ENCODE assay signal across 3 worm cellular contexts in the genomic region with DNA sequence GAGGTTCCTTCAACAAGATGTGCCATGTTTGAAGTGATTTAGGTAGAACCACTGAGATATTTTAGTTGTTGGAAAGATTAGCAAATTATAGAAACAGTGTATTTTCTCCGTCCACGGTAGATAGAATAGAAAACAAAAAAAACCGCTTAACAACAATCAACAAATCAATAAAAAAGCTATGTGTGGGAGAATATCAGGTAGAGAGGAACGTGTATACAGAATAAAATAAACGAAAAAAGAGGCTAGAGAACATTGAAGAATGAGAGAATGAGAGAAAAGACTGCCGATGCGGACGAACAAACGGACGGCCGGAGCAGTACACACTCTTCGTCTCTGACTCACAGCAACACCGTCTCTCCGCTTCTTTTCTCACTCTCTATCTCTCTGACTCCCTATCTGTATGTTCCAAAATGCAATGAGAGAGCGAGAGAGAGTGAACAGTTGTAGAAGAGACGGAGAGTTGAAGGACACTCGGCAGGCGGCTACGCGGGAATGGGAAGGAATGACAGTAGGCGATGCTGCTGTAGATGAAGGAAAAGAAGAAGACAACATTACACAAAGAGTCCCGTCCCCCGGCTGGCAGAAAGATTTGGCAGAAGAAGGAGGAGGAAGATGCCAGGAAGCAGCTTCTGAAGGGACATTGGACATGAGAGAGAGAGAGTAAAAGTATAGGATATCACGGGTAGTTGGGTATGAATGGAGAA.
TF ChIP-seq lines count a peak whose summit lies in the region.

A gene (minus strand): TSS at position 51 of the 704 bp plus-strand sequence.

TF ChIP-seq in whole organism, L1 larva, 84 proteins besides CTCF, POLR2A, EP300 and RAD21 (continued from another document and continues in another):
- peak; percentile 49 for TF ChIP-seq jun-1 (tag; optimal IDR thresholded peaks at IDR 0.05; lab: Kevin White, UChicago)
- TF ChIP-seq nhr-20 (tag; optimal IDR thresholded peaks at IDR 0.05; lab: Kevin White, UChicago) = peak; percentile 76
- TF ChIP-seq nhr-28 (tag; optimal IDR thresholded peaks at IDR 0.05; lab: Kevin White, UChicago) = no peak
- TF ChIP-seq lsy-2 (tag; optimal IDR thresholded peaks at IDR 0.05; lab: Kevin White, UChicago) = peak; percentile 46 to 84
- peak; percentile 1 for TF ChIP-seq lin-13 (GFP tag; optimal IDR thresholded peaks at IDR 0.05; lab: Kevin White, UChicago)
- peak; percentile 18 for TF ChIP-seq F16B12.6 (tag; optimal IDR thresholded peaks at IDR 0.05; lab: Kevin White, UChicago)
- TF ChIP-seq snpc-4 (tag; optimal IDR thresholded peaks at IDR 0.05; lab: Kevin White, UChicago) = peak; percentile 60
- TF ChIP-seq efl-3 (GFP tag; optimal IDR thresholded peaks at IDR 0.05; lab: Kevin White, UChicago) = no peak
- TF ChIP-seq sup-37 (GFP tag; optimal IDR thresholded peaks at IDR 0.05; lab: Kevin White, UChicago) = no peak
- TF ChIP-seq fkh-8 (tag; optimal IDR thresholded peaks at IDR 0.05; lab: Kevin White, UChicago) = no peak
- TF ChIP-seq unc-98 (GFP tag; IDR thresholded peaks at IDR 0.05; lab: Robert Waterston, UW) = no peak
- TF ChIP-seq tbx-2 (tag; optimal IDR thresholded peaks at IDR 0.05; lab: Kevin White, UChicago) = peak; percentile 33
- no peak for TF ChIP-seq C04F5.9 (tag; optimal IDR thresholded peaks at IDR 0.05; lab: Kevin White, UChicago)
- no peak for TF ChIP-seq tlp-1 (tag; optimal IDR thresholded peaks at IDR 0.05; lab: Kevin White, UChicago)
- peak in 1 of 2 experiments; percentile 50 for TF ChIP-seq mdl-1 (tag; optimal IDR thresholded peaks at IDR 0.05; lab: Kevin White, UChicago)
- no peak for TF ChIP-seq ceh-63 (GFP tag; optimal IDR thresholded peaks at IDR 0.05; lab: Kevin White, UChicago)
- TF ChIP-seq elt-2 (tag; optimal IDR thresholded peaks at IDR 0.05; lab: Kevin White, UChicago) = no peak
- peak in 1 of 2 experiments; percentile 42 for TF ChIP-seq egl-27 (tag; optimal IDR thresholded peaks at IDR 0.05; lab: Kevin White, UChicago)
- peak; percentile 57 to 65 for TF ChIP-seq lin-35 (GFP tag; optimal IDR thresholded peaks at IDR 0.05; lab: Kevin White, UChicago)
- TF ChIP-seq ces-1 (GFP tag; optimal IDR thresholded peaks at IDR 0.05; lab: Kevin White, UChicago) = no peak
- TF ChIP-seq nhr-76 (tag; optimal IDR thresholded peaks at IDR 0.05; lab: Kevin White, UChicago) = no peak
- TF ChIP-seq zip-4 (GFP tag; optimal IDR thresholded peaks at IDR 0.05; lab: Kevin White, UChicago) = no peak
- TF ChIP-seq aha-1 (tag; optimal IDR thresholded peaks at IDR 0.05; lab: Kevin White, UChicago) = no peak
- peak; percentile 33 to 45 (median 38) for TF ChIP-seq ceh-82 (tag; optimal IDR thresholded peaks at IDR 0.05; lab: Kevin White, UChicago)
- TF ChIP-seq mep-1 (tag; optimal IDR thresholded peaks at IDR 0.05; lab: Kevin White, UChicago) = peak; percentile 92
- peak; percentile 47 for TF ChIP-seq skn-1 (tag; optimal IDR thresholded peaks at IDR 0.05; lab: Kevin White, UChicago)
- peak; percentile 85 for TF ChIP-seq nhr-71 (tag; optimal IDR thresholded peaks at IDR 0.05; lab: Kevin White, UChicago)
- no peak for TF ChIP-seq egl-13 (tag; optimal IDR thresholded peaks at IDR 0.05; lab: Kevin White, UChicago)
- no peak for TF ChIP-seq ama-1 (optimal IDR thresholded peaks at IDR 0.05; lab: Kevin White, UChicago)
- TF ChIP-seq nhr-47 (tag; optimal IDR thresholded peaks at IDR 0.05; lab: Kevin White, UChicago) = no peak
- peak; percentile 37 for TF ChIP-seq nhr-11 (tag; optimal IDR thresholded peaks at IDR 0.05; lab: Kevin White, UChicago)
- peak; percentile 75 for TF ChIP-seq fos-1 (tag; optimal IDR thresholded peaks at IDR 0.05; lab: Kevin White, UChicago)
- no peak for TF ChIP-seq sptf-1 (tag; optimal IDR thresholded peaks at IDR 0.05; lab: Kevin White, UChicago)
- no peak for TF ChIP-seq ztf-11 (tag; optimal IDR thresholded peaks at IDR 0.05; lab: Kevin White, UChicago)
- peak; percentile 5 for TF ChIP-seq fkh-10 (GFP tag; optimal IDR thresholded peaks at IDR 0.05; lab: Kevin White, UChicago)
- peak; percentile 99 for TF ChIP-seq pag-3 (tag; optimal IDR thresholded peaks at IDR 0.05; lab: Kevin White, UChicago; ENCODE audit: borderline replicate concordance, insufficient read depth)
- peak; percentile 64 for TF ChIP-seq rnt-1 (tag; optimal IDR thresholded peaks at IDR 0.05; lab: Kevin White, UChicago)
- TF ChIP-seq nhr-12 (tag; optimal IDR thresholded peaks at IDR 0.05; lab: Kevin White, UChicago) = no peak
- TF ChIP-seq grh-1 (GFP tag; IDR thresholded peaks at IDR 0.05; lab: Robert Waterston, UW) = no peak
- TF ChIP-seq isw-1 (GFP tag; IDR thresholded peaks at IDR 0.05; lab: Robert Waterston, UW) = no peak
- TF ChIP-seq nhr-85 (tag; lab: Kevin White, UChicago) = peak; percentile 41
- peak; percentile 20 for TF ChIP-seq unc-130 (tag; optimal IDR thresholded peaks at IDR 0.05; lab: Kevin White, UChicago)

TF ChIP-seq in whole organism, L3 larva, 47 proteins besides CTCF, POLR2A, EP300 and RAD21 (continued from another document):
- TF ChIP-seq nhr-43 (tag; optimal IDR thresholded peaks at IDR 0.05; lab: Kevin White, UChicago; ENCODE audit: poor library complexity, severe bottlenecking) (peak; percentile 25), nhr-23 (tag; optimal IDR thresholded peaks at IDR 0.05; lab: Kevin White, UChicago) (peak; percentile 46), R02D3.7 (tag; optimal IDR thresholded peaks at IDR 0.05; lab: Kevin White, UChicago) (peak; percentile 12), elt-2 (tag; optimal IDR thresholded peaks at IDR 0.05; lab: Kevin White, UChicago) (peak; percentile 73), pqm-1 (tag; optimal IDR thresholded peaks at IDR 0.05; lab: Kevin White, UChicago) (peak; percentile 44), nhr-67 (tag; optimal IDR thresholded peaks at IDR 0.05; lab: Kevin White, UChicago) (no peak), nhr-237 (tag; optimal IDR thresholded peaks at IDR 0.05; lab: Kevin White, UChicago) (no peak), lin-39 (tag; optimal IDR thresholded peaks at IDR 0.05; lab: Kevin White, UChicago) (peak; percentile 57), unc-62 (GFP tag; optimal IDR thresholded peaks at IDR 0.05; lab: Kevin White, UChicago) (peak; percentile 18), ceh-28 (tag; optimal IDR thresholded peaks at IDR 0.05; lab: Kevin White, UChicago) (peak; percentile 15), ztf-11 (tag; optimal IDR thresholded peaks at IDR 0.05; lab: Kevin White, UChicago) (no peak), tbx-2 (tag; optimal IDR thresholded peaks at IDR 0.05; lab: Kevin White, UChicago) (no peak), fkh-10 (GFP tag; optimal IDR thresholded peaks at IDR 0.05; lab: Kevin White, UChicago) (no peak), nhr-28 (tag; optimal IDR thresholded peaks at IDR 0.05; lab: Kevin White, UChicago) (no peak), ZK546.5 (tag; optimal IDR thresholded peaks at IDR 0.05; lab: Kevin White, UChicago) (no peak), skn-1 (tag; optimal IDR thresholded peaks at IDR 0.05; lab: Kevin White, UChicago) (peak; percentile 26), hmg-11 (tag; optimal IDR thresholded peaks at IDR 0.05; lab: Kevin White, UChicago) (peak; percentile 82), nhr-11 (tag; optimal IDR thresholded peaks at IDR 0.05; lab: Kevin White, UChicago) (peak; percentile 55), elt-3 (tag; optimal IDR thresholded peaks at IDR 0.05; lab: Kevin White, UChicago) (no peak), sea-2 (GFP tag; optimal IDR thresholded peaks at IDR 0.05; lab: Kevin White, UChicago) (peak; percentile 9), ceh-9 (tag; optimal IDR thresholded peaks at IDR 0.05; lab: Kevin White, UChicago) (no peak), fos-1 (tag; optimal IDR thresholded peaks at IDR 0.05; lab: Kevin White, UChicago) (peak; percentile 59), snpc-4 (tag; optimal IDR thresholded peaks at IDR 0.05; lab: Kevin White, UChicago) (peak; percentile 77), nhr-76 (tag; optimal IDR thresholded peaks at IDR 0.05; lab: Kevin White, UChicago) (peak; percentile 15), ceh-82 (tag; optimal IDR thresholded peaks at IDR 0.05; lab: Kevin White, UChicago) (no peak), fkh-2 (tag; optimal IDR thresholded peaks at IDR 0.05; lab: Kevin White, UChicago) (no peak), egl-5 (tag; optimal IDR thresholded peaks at IDR 0.05; lab: Kevin White, UChicago) (peak; percentile 57), zag-1 (tag; optimal IDR thresholded peaks at IDR 0.05; lab: Kevin White, UChicago) (no peak), ama-1 (optimal IDR thresholded peaks at IDR 0.05; lab: Kevin White, UChicago) (no peak), eor-1 (tag; optimal IDR thresholded peaks at IDR 0.05; lab: Kevin White, UChicago) (no peak)

TF ChIP-seq in whole organism, young adult, 124 proteins besides CTCF, POLR2A, EP300 and RAD21 (continued from another document):
- TF ChIP-seq somi-1 (GFP tag; optimal IDR thresholded peaks at IDR 0.05; lab: Kevin White, UChicago) (peak; percentile 25), hmg-20 (GFP tag; IDR thresholded peaks at IDR 0.05; lab: Robert Waterston, UW) (peak; percentile 59; the same call in 1 of the 2 replicates), egl-44 (GFP tag; IDR thresholded peaks at IDR 0.05; lab: Robert Waterston, UW) (0 out of 2 replicates have a peak, but pooled peaks have one; percentile 12), B0336.3 (GFP tag; IDR thresholded peaks at IDR 0.05; lab: Robert Waterston, UW) (peak; percentile 61; the same call in 1 of the 2 replicates), lin-35 (GFP tag; optimal IDR thresholded peaks at IDR 0.05; lab: Kevin White, UChicago) (peak in 1 of 3 experiments; percentile 33), repo-1 (tag; optimal IDR thresholded peaks at IDR 0.05; lab: Kevin White, UChicago) (no peak), tbp1 (GFP tag; optimal IDR thresholded peaks at IDR 0.05; lab: Kevin White, UChicago) (peak; percentile 32), nhr-80 (tag; optimal IDR thresholded peaks at IDR 0.05; lab: Kevin White, UChicago) (peak; percentile 96), ztf-18 (tag; optimal IDR thresholded peaks at IDR 0.05; lab: Kevin White, UChicago) (peak; percentile 48), zfh-2 (GFP tag; conservative IDR thresholded peaks at IDR 0.05; lab: Robert Waterston, UW) (peak; percentile 97), ztf-26 (tag; optimal IDR thresholded peaks at IDR 0.05; lab: Kevin White, UChicago) (peak; percentile 28), K11D2.4 (GFP tag; IDR thresholded peaks at IDR 0.05; lab: Robert Waterston, UW) (0 out of 2 replicates have a peak, but pooled peaks have one; percentile 26), let-607 (tag; optimal IDR thresholded peaks at IDR 0.05; lab: Kevin White, UChicago) (peak; percentile 25 to 29), lin-54 (GFP tag; optimal IDR thresholded peaks at IDR 0.05; lab: Kevin White, UChicago) (peak; percentile 31), cebp-1 (GFP tag; IDR thresholded peaks at IDR 0.05; lab: Robert Waterston, UW) (no peak), cebp-1 (tag; optimal IDR thresholded peaks at IDR 0.05; lab: Kevin White, UChicago) (peak; percentile 73), aptf-2 (GFP tag; conservative IDR thresholded peaks at IDR 0.05; lab: Robert Waterston, UW) (no peak), rcor-1 (GFP tag; IDR thresholded peaks at IDR 0.05; lab: Robert Waterston, UW) (peak; percentile 37; the same call in 1 of the 2 replicates), efl-1 (GFP tag; optimal IDR thresholded peaks at IDR 0.05; lab: Kevin White, UChicago) (peak; percentile 15)
